Fruit fly (Drosophila melanogaster): ENCODE results near the gene ninaC.

ninaC gene

DNA sequence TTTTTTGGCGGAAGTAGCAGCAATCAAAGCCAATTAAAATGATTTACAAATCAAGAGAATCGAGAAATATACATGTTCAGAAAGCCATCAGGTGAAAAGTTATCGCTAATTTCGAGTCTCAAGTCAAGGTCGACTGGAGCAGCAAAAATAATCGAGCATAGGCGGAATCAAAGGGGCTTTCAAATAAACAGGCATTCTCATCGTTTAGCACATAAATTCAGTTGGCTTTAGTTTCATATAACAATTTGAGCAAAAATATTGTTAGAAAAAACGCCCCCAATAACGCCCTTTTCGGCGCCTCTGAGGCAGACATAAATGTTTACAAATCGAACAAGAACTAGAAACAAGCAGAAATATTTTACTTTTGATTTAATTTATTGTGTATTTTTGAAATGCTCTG lies 20.2 kb downstream of the ninaC start:
- TF ChIP-seq OdsH (GFP tag; optimal IDR thresholded peaks at IDR 0.05), result no peak

DNA sequence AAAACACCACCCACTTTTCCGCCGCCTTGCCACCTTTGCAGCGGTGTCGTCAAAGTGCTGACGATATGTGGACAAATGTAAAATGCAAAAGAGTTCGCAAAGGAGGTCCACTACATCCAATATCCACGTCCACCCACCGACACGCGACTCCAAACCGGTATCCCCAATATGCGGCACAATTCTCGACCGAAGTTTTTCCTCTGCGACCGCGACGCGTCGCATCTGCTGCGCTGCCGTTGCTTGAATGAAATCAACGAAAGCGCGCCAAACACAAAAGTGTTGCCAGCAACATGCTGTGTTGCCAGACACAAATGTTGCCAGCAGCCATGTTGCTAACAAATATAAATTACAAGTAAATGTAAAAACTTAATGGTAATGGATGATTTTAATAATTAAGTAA lies 21.0 kb downstream of the ninaC start, which contains the start of gene CG5160:
CG5160 (minus strand) TSS at position 223 of the 400 bp plus-strand sequence.
- no peak for TF ChIP-seq Hnf4 (GFP tag; optimal IDR thresholded peaks at IDR 0.05)
- no peak for TF ChIP-seq dmrt93B (GFP tag; optimal IDR thresholded peaks at IDR 0.05)
- no peak for TF ChIP-seq woc (GFP tag; optimal IDR thresholded peaks at IDR 0.05)
- no peak for TF ChIP-seq usp (GFP tag; optimal IDR thresholded peaks at IDR 0.05)
- no peak for TF ChIP-seq OdsH (GFP tag; optimal IDR thresholded peaks at IDR 0.05)
- no peak for TF ChIP-seq psq (GFP tag; optimal IDR thresholded peaks at IDR 0.05)

DNA sequence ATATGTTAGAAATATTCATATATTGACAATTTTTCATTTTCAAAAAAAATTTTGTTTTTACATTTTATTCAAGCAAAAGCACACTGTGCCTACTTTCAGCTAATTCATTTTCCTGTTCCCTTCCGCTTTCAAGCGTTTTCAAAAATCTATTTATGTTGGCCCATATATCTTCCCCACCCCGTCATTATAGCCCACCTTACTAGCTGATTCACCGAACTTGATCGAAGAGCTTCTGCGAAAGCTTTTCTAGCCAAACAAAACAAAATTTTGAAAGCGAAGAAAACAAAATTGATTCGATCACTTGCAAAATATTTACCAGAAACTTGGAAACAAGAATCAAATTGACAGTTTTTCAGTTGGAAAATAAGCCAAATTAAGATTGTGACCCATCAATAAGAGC lies 23.5 kb downstream of the ninaC start, which contains the start of gene CG5171:
CG5171 (plus strand) TSS at position 311 of the 400 bp plus-strand sequence.
- no peak for TF ChIP-seq Rel (GFP tag; optimal IDR thresholded peaks at IDR 0.05)
- no peak for TF ChIP-seq Rel (tag; optimal IDR thresholded peaks at IDR 0.05)
- TF ChIP-seq Vsx2 (GFP tag; optimal IDR thresholded peaks at IDR 0.05; ENCODE audit: partially characterized antibody), result no peak
- no peak for TF ChIP-seq psq (GFP tag; optimal IDR thresholded peaks at IDR 0.05)
- no peak for TF ChIP-seq HLH106 (tag; optimal IDR thresholded peaks at IDR 0.05)
- TF ChIP-seq rgr (GFP tag; optimal IDR thresholded peaks at IDR 0.05), result no peak
- TF ChIP-seq CG9705 (GFP tag; optimal IDR thresholded peaks at IDR 0.05), result no peak
- TF ChIP-seq Hr78 (GFP tag; optimal IDR thresholded peaks at IDR 0.05), result no peak
- TF ChIP-seq N (GFP tag; optimal IDR thresholded peaks at IDR 0.05), result no peak
- TF ChIP-seq dmrt93B (GFP tag; optimal IDR thresholded peaks at IDR 0.05), result no peak
- TF ChIP-seq CG32264 (GFP tag; optimal IDR thresholded peaks at IDR 0.05), result no peak

DNA sequence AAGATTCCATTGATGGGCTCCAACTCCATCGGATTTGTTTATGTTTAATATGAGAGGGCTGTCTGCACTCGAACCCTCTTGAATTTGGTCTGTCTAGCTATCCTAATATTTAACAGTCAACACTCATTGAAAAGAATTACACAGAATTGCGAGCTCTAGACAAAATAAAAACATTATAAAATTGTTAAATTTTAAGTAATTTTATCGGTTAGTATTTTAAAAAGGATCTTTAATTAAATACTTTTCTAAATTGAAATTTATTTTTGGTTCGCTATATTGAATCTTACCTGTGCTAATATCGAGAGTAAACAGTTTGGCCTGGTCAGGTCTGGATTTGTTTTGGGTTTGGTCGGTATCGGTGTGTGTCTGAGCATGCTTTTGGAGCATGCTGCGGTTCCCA lies 24.1 kb downstream of the ninaC start:
- TF ChIP-seq CrebA (GFP tag; optimal IDR thresholded peaks at IDR 0.05; ENCODE audit: borderline replicate concordance) (no peak), Dfd (GFP tag; optimal IDR thresholded peaks at IDR 0.05) (no peak), HLH106 (tag; optimal IDR thresholded peaks at IDR 0.05) (peak; percentile 26), br (GFP tag; optimal IDR thresholded peaks at IDR 0.05) (no peak), usp (GFP tag; optimal IDR thresholded peaks at IDR 0.05) (no peak), CG32264 (GFP tag; optimal IDR thresholded peaks at IDR 0.05) (no peak), Jra (GFP tag; optimal IDR thresholded peaks at IDR 0.05) (no peak), Sp1 (GFP tag; optimal IDR thresholded peaks at IDR 0.05) (peak; percentile 15), sage (GFP tag; optimal IDR thresholded peaks at IDR 0.05) (no peak), Myc (optimal IDR thresholded peaks at IDR 0.05) (no peak), lola (GFP tag; optimal IDR thresholded peaks at IDR 0.05) (no peak), N (GFP tag; optimal IDR thresholded peaks at IDR 0.05) (no peak), CG9705 (GFP tag; optimal IDR thresholded peaks at IDR 0.05) (no peak), Vsx2 (GFP tag; optimal IDR thresholded peaks at IDR 0.05; ENCODE audit: partially characterized antibody) (no peak), brk (GFP tag; optimal IDR thresholded peaks at IDR 0.05) (no peak), GATAd (GFP tag; optimal IDR thresholded peaks at IDR 0.05) (no peak), Abd-B (GFP tag; optimal IDR thresholded peaks at IDR 0.05) (no peak), psq (GFP tag; optimal IDR thresholded peaks at IDR 0.05) (no peak), Hnf4 (GFP tag; optimal IDR thresholded peaks at IDR 0.05) (peak; percentile 26), fru (GFP tag; optimal IDR thresholded peaks at IDR 0.05) (peak; percentile 23), jim (GFP tag; optimal IDR thresholded peaks at IDR 0.05) (no peak), dl (GFP tag; optimal IDR thresholded peaks at IDR 0.05; ENCODE audit: insufficient read depth in 1 of 2, partially characterized antibody in 2 of 2) (no peak), Rel (GFP tag; optimal IDR thresholded peaks at IDR 0.05) (no peak), Rel (tag; optimal IDR thresholded peaks at IDR 0.05) (no peak), Dif (GFP tag; optimal IDR thresholded peaks at IDR 0.05; ENCODE audit: partially characterized antibody) (no peak), dmrt93B (GFP tag; optimal IDR thresholded peaks at IDR 0.05) (no peak), tai (GFP tag; optimal IDR thresholded peaks at IDR 0.05) (peak; percentile 19), Hr83 (GFP tag; optimal IDR thresholded peaks at IDR 0.05; ENCODE audit: poor library complexity, severe bottlenecking) (no peak), h (GFP tag; optimal IDR thresholded peaks at IDR 0.05) (peak; percentile 23), pan (optimal IDR thresholded peaks at IDR 0.05) (no peak), OdsH (GFP tag; optimal IDR thresholded peaks at IDR 0.05) (peak; percentile 28), woc (GFP tag; optimal IDR thresholded peaks at IDR 0.05) (no peak), Mio (GFP tag; optimal IDR thresholded peaks at IDR 0.05) (no peak), dsf (GFP tag; optimal IDR thresholded peaks at IDR 0.05; ENCODE audit: borderline replicate concordance) (no peak), rgr (GFP tag; optimal IDR thresholded peaks at IDR 0.05) (no peak), foxo (GFP tag; optimal IDR thresholded peaks at IDR 0.05) (peak in 1 of 2 experiments; percentile 40), Hr78 (GFP tag; optimal IDR thresholded peaks at IDR 0.05) (no peak), sv (GFP tag; optimal IDR thresholded peaks at IDR 0.05) (peak; percentile 33), ey (GFP tag; optimal IDR thresholded peaks at IDR 0.05) (peak; percentile 15)
